Worm (Caenorhabditis elegans) whole organism, L3 larva: ENCODE data around the gene twk-13.

Experiments used
- R02D3.7 ChIP-seq: fragments of 150-350 bp; optimal IDR thresholded peaks from 2 replicates; lab custom pipeline; 2014; ENCODE audit warnings: missing biosample characterization, missing genetic modification characterization
- aly-2 ChIP-seq: fragments of 150-350 bp; optimal IDR thresholded peaks from 2 replicates; lab custom pipeline; 2014; ENCODE audit warnings: missing biosample characterization, missing genetic modification characterization
- ama-1 ChIP-seq: fragments of 150-350 bp; optimal IDR thresholded peaks from 2 replicates; lab custom pipeline; 2018
- ceh-28 ChIP-seq: fragments of 150-350 bp; optimal IDR thresholded peaks from 2 replicates; lab custom pipeline; 2014; ENCODE audit warnings: missing biosample characterization, missing genetic modification reagents, missing genetic modification characterization
- ceh-82 ChIP-seq: fragments of 150-350 bp; optimal IDR thresholded peaks from 2 replicates; lab custom pipeline; 2014; ENCODE audit warnings: missing biosample characterization, missing genetic modification characterization
- ceh-9 ChIP-seq: sonication (generic microtip); optimal IDR thresholded peaks from 2 replicates; lab custom pipeline; 2018; ENCODE audit warnings: missing biosample characterization, missing genetic modification characterization
- daf-12 ChIP-seq: fragments of 150-350 bp; optimal IDR thresholded peaks from 2 replicates; lab custom pipeline; 2014; ENCODE audit warnings: missing biosample characterization, missing genetic modification reagents, missing genetic modification characterization
- egl-27 ChIP-seq: sonication (generic microtip); optimal IDR thresholded peaks from 4 replicates; lab custom pipeline; 2017; ENCODE audit warnings: missing biosample characterization, missing genetic modification reagents, missing genetic modification characterization
- egl-5 ChIP-seq: fragments of 150-350 bp; optimal IDR thresholded peaks from 2 replicates; lab custom pipeline; 2017; ENCODE audit warnings: missing biosample characterization, missing genetic modification reagents, missing genetic modification characterization, inconsistent platforms
- elt-1 ChIP-seq: fragments of 150-350 bp; optimal IDR thresholded peaks from 2 replicates; lab custom pipeline; 2014; ENCODE audit warnings: missing biosample characterization, missing genetic modification characterization
- elt-2 ChIP-seq: sonication (generic microtip); optimal IDR thresholded peaks from 2 replicates; lab custom pipeline; 2016; ENCODE audit warnings: missing genetic modification reagents, mild to moderate bottlenecking, missing genetic modification characterization, missing compliant biosample characterization
- elt-3 ChIP-seq, 3 experiments: fragments of 150-350 bp in 1 of 3; sonication (generic microtip) in 2 of 3; optimal IDR thresholded peaks; 2 replicates in 2 of 3; 4 replicates in 1 of 3; lab custom pipeline; 2014 to 2017; ENCODE audit warnings: missing biosample characterization in 3 of 3, missing genetic modification characterization in 3 of 3
- eor-1 ChIP-seq, 2 experiments: fragments of 150-350 bp; optimal IDR thresholded peaks; 2 replicates each; lab custom pipeline; 2014 to 2018; ENCODE audit warnings: missing biosample characterization in 2 of 2, missing genetic modification characterization in 2 of 2
- fkh-10 ChIP-seq: sonication (generic microtip); optimal IDR thresholded peaks from 2 replicates; lab custom pipeline; 2017; ENCODE audit warnings: missing biosample characterization, missing genetic modification reagents, missing genetic modification characterization
- fos-1 ChIP-seq: fragments of 150-350 bp; optimal IDR thresholded peaks from 2 replicates; lab custom pipeline; 2014; ENCODE audit warnings: missing biosample characterization, missing genetic modification characterization
- hmg-11 ChIP-seq: sonication (generic microtip); optimal IDR thresholded peaks from 2 replicates; lab custom pipeline; 2016; ENCODE audit warnings: missing genetic modification characterization, missing compliant biosample characterization
- jun-1 ChIP-seq: fragments of 150-350 bp; optimal IDR thresholded peaks from 2 replicates; lab custom pipeline; 2014; ENCODE audit warnings: missing biosample characterization, missing genetic modification reagents, missing genetic modification characterization
- lin-15B ChIP-seq: fragments of 150-350 bp; optimal IDR thresholded peaks from 2 replicates; lab custom pipeline; 2014; ENCODE audit warnings: missing biosample characterization, missing genetic modification characterization
- lin-39 ChIP-seq: fragments of 150-350 bp; optimal IDR thresholded peaks from 2 replicates; lab custom pipeline; 2018; ENCODE audit warnings: missing biosample characterization, missing genetic modification reagents, missing genetic modification characterization
- lsy-12 ChIP-seq: sonication (generic microtip); optimal IDR thresholded peaks from 2 replicates; lab custom pipeline; 2016; ENCODE audit warnings: mild to moderate bottlenecking, missing genetic modification characterization, missing compliant biosample characterization
- nfya-1 ChIP-seq: sonication (generic microtip); optimal IDR thresholded peaks from 2 replicates; lab custom pipeline; 2017; ENCODE audit warnings: missing genetic modification characterization, mild to moderate bottlenecking, missing compliant biosample characterization, antibody characterized with exemption, moderate library complexity; ENCODE audit not compliant: insufficient read depth
- nhr-11 ChIP-seq: fragments of 150-350 bp; optimal IDR thresholded peaks from 2 replicates; lab custom pipeline; 2014; ENCODE audit warnings: missing biosample characterization, missing genetic modification characterization
- nhr-23 ChIP-seq: fragments of 150-350 bp; optimal IDR thresholded peaks from 2 replicates; lab custom pipeline; 2014; ENCODE audit warnings: missing biosample characterization, missing genetic modification reagents, missing genetic modification characterization
- nhr-237 ChIP-seq: fragments of 150-350 bp; optimal IDR thresholded peaks from 2 replicates; lab custom pipeline; 2014; ENCODE audit warnings: missing biosample characterization, missing genetic modification characterization
- nhr-43 ChIP-seq: sonication (generic microtip); optimal IDR thresholded peaks from 2 replicates; lab custom pipeline; 2016; ENCODE audit warnings: mild to moderate bottlenecking, missing genetic modification characterization, missing compliant biosample characterization; ENCODE audit not compliant: poor library complexity, severe bottlenecking
- nhr-76 ChIP-seq: fragments of 150-350 bp; sonication (generic microtip); optimal IDR thresholded peaks from 5 replicates; lab custom pipeline; 2014; ENCODE audit warnings: missing biosample characterization, missing genetic modification characterization
- nhr-77 ChIP-seq: fragments of 150-350 bp; optimal IDR thresholded peaks from 2 replicates; lab custom pipeline; 2014; ENCODE audit warnings: missing biosample characterization, missing genetic modification characterization
- pha-4 ChIP-seq: fragments of 150-350 bp; optimal IDR thresholded peaks from 2 replicates; lab custom pipeline; 2014; ENCODE audit warnings: missing biosample characterization, missing genetic modification reagents, missing genetic modification characterization
- pqm-1 ChIP-seq: fragments of 150-350 bp; optimal IDR thresholded peaks from 2 replicates; lab custom pipeline; 2017; ENCODE audit warnings: missing biosample characterization, missing genetic modification characterization, inconsistent platforms
- sea-2 ChIP-seq: fragments of 150-350 bp; sonication (generic microtip); optimal IDR thresholded peaks from 4 replicates; lab custom pipeline; 2014; ENCODE audit warnings: missing biosample characterization, missing genetic modification reagents, missing genetic modification characterization
- skn-1 ChIP-seq: fragments of 150-350 bp; optimal IDR thresholded peaks from 2 replicates; lab custom pipeline; 2014; ENCODE audit warnings: missing biosample characterization, missing genetic modification characterization
- unc-39 ChIP-seq: sonication (generic microtip); optimal IDR thresholded peaks from 4 replicates; lab custom pipeline; 2017; ENCODE audit warnings: missing biosample characterization, missing genetic modification characterization
- unc-62 ChIP-seq: fragments of 150-350 bp; sonication (generic microtip); optimal IDR thresholded peaks from 4 replicates; lab custom pipeline; 2014; ENCODE audit warnings: missing biosample characterization, missing genetic modification reagents, missing genetic modification characterization
- zag-1 ChIP-seq: fragments of 150-350 bp; optimal IDR thresholded peaks from 2 replicates; lab custom pipeline; 2014; ENCODE audit warnings: missing biosample characterization, missing genetic modification characterization
- ztf-11 ChIP-seq: fragments of 150-350 bp; optimal IDR thresholded peaks from 2 replicates; lab custom pipeline; 2014; ENCODE audit warnings: missing biosample characterization, missing genetic modification characterization
- ztf-4 ChIP-seq: fragments of 150-350 bp; optimal IDR thresholded peaks from 2 replicates; lab custom pipeline; 2014; ENCODE audit warnings: missing biosample characterization, missing genetic modification characterization

The twk-13 gene

DNA sequence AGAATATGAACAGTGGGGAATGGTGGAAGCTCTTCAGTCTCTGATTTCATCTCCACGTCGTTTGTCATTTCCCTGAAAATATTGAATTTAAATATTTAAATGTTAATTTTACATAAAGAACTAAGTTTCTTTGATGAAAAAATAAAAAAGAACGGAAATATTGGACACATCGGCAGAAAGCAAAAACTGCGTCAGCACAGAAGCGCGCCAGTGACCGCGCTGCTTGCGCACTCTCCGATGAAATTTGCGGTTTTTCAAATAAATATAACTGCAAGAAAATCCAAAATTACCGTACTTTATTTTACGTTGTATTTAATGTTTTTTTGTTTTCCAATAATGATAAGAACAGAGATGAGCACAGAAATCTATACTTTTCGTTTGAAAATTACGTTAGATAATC is 46.2 kb downstream of the twk-13 start, which contains the start of the genes srpa-68 and srh-16 (continued):
- TF ChIP-seq nhr-76 (tag; lab: Kevin White, UChicago) (no peak), ama-1 (lab: Kevin White, UChicago) (peak; percentile 35), ceh-28 (tag; lab: Kevin White, UChicago) (peak; percentile 63), unc-39 (no peak)

DNA sequence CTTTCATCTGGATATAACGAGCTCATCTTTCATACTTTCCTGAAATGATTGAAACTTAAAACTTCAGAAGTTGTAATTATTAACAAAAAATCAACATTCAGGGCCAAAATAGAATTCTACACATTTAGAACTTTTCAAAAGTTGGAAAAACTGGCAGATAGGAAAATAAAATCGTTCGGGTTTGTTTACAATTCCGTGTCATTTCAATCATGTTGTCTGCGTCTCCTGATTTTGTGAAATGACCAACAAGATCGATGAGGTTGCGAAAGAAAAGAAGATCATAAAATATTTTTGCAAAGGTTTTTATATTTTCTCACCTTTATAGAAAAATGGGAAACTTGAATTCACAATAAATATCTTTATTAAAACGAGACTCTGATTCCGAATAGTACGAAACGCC is 49.2 kb downstream of the twk-13 start, which contains the start of gene rskd-1:
TSS of gene rskd-1 (minus strand) at position 39 of the 400 bp plus-strand sequence.
- TF ChIP-seq pha-4 (peak; percentile 95), elt-2 (tag; lab: Kevin White, UChicago) (peak; percentile 0), eor-1 (tag; optimal IDR thresholded peaks at IDR 0.05; lab: Kevin White, UChicago) (no peak)

- TF ChIP-seq nhr-77 (tag; lab: Kevin White, UChicago), result no peak
- TF ChIP-seq nfya-1 (tag; lab: Kevin White, UChicago), result peak; percentile 25
- no peak for TF ChIP-seq sea-2
- TF ChIP-seq lsy-12, result no peak
- TF ChIP-seq R02D3.7 (tag; lab: Kevin White, UChicago), result no peak
- no peak for TF ChIP-seq nhr-23 (tag; lab: Kevin White, UChicago)
- no peak for TF ChIP-seq lin-15B (tag; lab: Kevin White, UChicago)
- TF ChIP-seq ceh-9, result no peak
- TF ChIP-seq fkh-10 (GFP tag; lab: Kevin White, UChicago), result peak; percentile 40
- peak; percentile 42 for TF ChIP-seq lin-39 (tag; lab: Kevin White, UChicago)
These were observed 50.1 kb downstream of the twk-13 start for ce11 chrV:12287667-12288066.

- no peak for TF ChIP-seq skn-1 (tag; lab: Kevin White, UChicago)
- no peak for TF ChIP-seq lsy-12
- no peak for TF ChIP-seq nhr-23 (tag; lab: Kevin White, UChicago)
- no peak for TF ChIP-seq fos-1 (tag; lab: Kevin White, UChicago)
- TF ChIP-seq ztf-11 (tag; lab: Kevin White, UChicago), result no peak
- no peak for TF ChIP-seq unc-62
- TF ChIP-seq daf-12 (tag; lab: Kevin White, UChicago), result no peak
- no peak for TF ChIP-seq unc-39
- TF ChIP-seq, all 47 proteins: peak for 0
These were observed 54.6 kb downstream of the twk-13 start, which contains the start of gene F55C5.10 for ce11 chrV:12283187-12283586. Gene F55C5.10, plus strand, starts transcription at chrV:12283487.

DNA sequence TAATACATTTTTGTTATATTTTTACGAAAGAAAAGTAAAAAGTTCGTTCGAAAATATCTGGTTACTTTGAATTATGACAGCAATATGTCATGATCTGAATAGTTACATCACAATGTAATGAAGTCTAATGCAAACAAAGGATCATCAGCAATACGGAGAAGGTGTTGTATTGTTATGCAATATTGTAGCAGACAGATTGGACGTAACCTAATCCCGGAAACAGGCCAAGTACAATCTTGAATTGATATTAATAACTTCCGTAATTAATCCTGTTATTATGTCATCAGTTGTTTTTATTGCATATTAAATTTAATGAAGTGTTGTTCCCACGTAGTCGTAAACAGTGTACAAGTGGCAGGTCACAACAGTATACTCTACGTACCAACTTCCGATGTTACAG is 56.3 kb downstream of the twk-13 start:
- TF ChIP-seq lin-15B (tag; lab: Kevin White, UChicago) (no peak), zag-1 (no peak), ceh-82 (tag; lab: Kevin White, UChicago) (no peak), nhr-237 (tag; lab: Kevin White, UChicago) (no peak), hmg-11 (tag; lab: Kevin White, UChicago) (no peak), jun-1 (tag; lab: Kevin White, UChicago) (no peak), nhr-43 (no peak), nhr-11 (tag; lab: Kevin White, UChicago) (no peak), daf-12 (tag; lab: Kevin White, UChicago) (no peak), lsy-12 (no peak), egl-27 (tag; lab: Kevin White, UChicago) (no peak)
- TF ChIP-seq, all 47 proteins: peak for 0

- TF ChIP-seq nfya-1 (tag; lab: Kevin White, UChicago) (no peak), elt-1 (tag; lab: Kevin White, UChicago) (no peak), egl-5 (tag; lab: Kevin White, UChicago) (no peak), zag-1 (no peak), ceh-82 (tag; lab: Kevin White, UChicago) (no peak), elt-3 (tag; optimal IDR thresholded peaks at IDR 0.05; lab: Kevin White, UChicago) (no peak), ama-1 (lab: Kevin White, UChicago) (no peak), pqm-1 (tag; lab: Kevin White, UChicago) (no peak), aly-2 (tag; lab: Kevin White, UChicago) (no peak), skn-1 (tag; lab: Kevin White, UChicago) (no peak), daf-12 (tag; lab: Kevin White, UChicago) (no peak), nhr-237 (tag; lab: Kevin White, UChicago) (no peak), ztf-4 (tag; lab: Kevin White, UChicago) (no peak), eor-1 (tag; optimal IDR thresholded peaks at IDR 0.05; lab: Kevin White, UChicago) (no peak)
These were observed 60.8 kb downstream of the twk-13 start, which contains the start of gene bnc-1 for ce11 chrV:12276946-12277345. Gene bnc-1, minus strand, starts transcription at chrV:12277046.
